Worm (Caenorhabditis elegans) whole organism, L4 larva: Measurements from ENCODE around the gene sgt-1.

Experiments used
- F44E2.7 ChIP-seq: fragments of 200-800 bp; sonication (Bioruptor generic); IDR thresholded peaks from 2 replicates; pipeline ENCODE4 v2.1.2; 2022; ENCODE audit warnings: missing genetic modification characterization, missing compliant biosample characterization
- T20F7.1 ChIP-seq: fragments of 200-800 bp; sonication (Bioruptor generic); optimal IDR thresholded peaks from 2 replicates; lab custom pipeline; 2018; ENCODE audit warnings: mild to moderate bottlenecking, missing genetic modification characterization, missing compliant biosample characterization
- ZK546.5 ChIP-seq, 2 experiments: sonication (generic microtip); optimal IDR thresholded peaks; 2 replicates each; lab custom pipeline; 2017; ENCODE audit warnings: missing biosample characterization in 2 of 2, missing genetic modification characterization in 2 of 2
- aha-1 ChIP-seq: fragments of 150-350 bp; peaks from one replicate; lab custom pipeline; 2014; ENCODE audit warnings: missing biosample characterization, missing genetic modification characterization
- aly-2 ChIP-seq: sonication (generic microtip); optimal IDR thresholded peaks from 2 replicates; lab custom pipeline; 2018; ENCODE audit warnings: missing biosample characterization, missing genetic modification characterization
- ama-1 ChIP-seq: fragments of 150-350 bp; optimal IDR thresholded peaks from 2 replicates; lab custom pipeline; 2014; ENCODE audit warnings: inconsistent platforms, mixed read lengths
- attf-4 ChIP-seq: sonication (generic microtip); optimal IDR thresholded peaks from 3 replicates; lab custom pipeline; 2017; ENCODE audit warnings: missing biosample characterization, missing genetic modification characterization
- ceh-20 ChIP-seq: fragments of 200-800 bp; sonication (Bioruptor generic); IDR thresholded peaks from 2 replicates; pipeline ENCODE4 v1.3.6; 2022; ENCODE audit warnings: missing genetic modification reagents, missing genetic modification characterization, missing compliant biosample characterization
- ceh-32 ChIP-seq: sonication (generic microtip); optimal IDR thresholded peaks from 2 replicates; lab custom pipeline; 2016; ENCODE audit warnings: mild to moderate bottlenecking, missing genetic modification characterization, missing compliant biosample characterization; ENCODE audit not compliant: poor library complexity
- ceh-62 ChIP-seq: sonication (generic microtip); optimal IDR thresholded peaks from 2 replicates; lab custom pipeline; 2017; ENCODE audit warnings: missing biosample characterization, missing genetic modification characterization
- daf-12 ChIP-seq: fragments of 150-350 bp; optimal IDR thresholded peaks from 2 replicates; lab custom pipeline; 2014; ENCODE audit warnings: missing biosample characterization, missing genetic modification reagents, missing genetic modification characterization
- daf-16 ChIP-seq, 3 experiments: sonication (generic microtip); optimal IDR thresholded peaks; 2 replicates each; lab custom pipeline; 2016 to 2017; ENCODE audit warnings: missing genetic modification characterization in 3 of 3, missing genetic modification reagents in 3 of 3, mild to moderate bottlenecking in 2 of 3, missing compliant biosample characterization in 2 of 3, missing biosample characterization in 1 of 3, moderate library complexity in 1 of 3
- dpl-1 ChIP-seq: fragments of 150-350 bp; optimal IDR thresholded peaks from 2 replicates; lab custom pipeline; 2014; ENCODE audit warnings: missing biosample characterization, missing genetic modification reagents, missing genetic modification characterization
- fkh-10 ChIP-seq: fragments of 150-350 bp; optimal IDR thresholded peaks from 2 replicates; lab custom pipeline; 2014; ENCODE audit warnings: missing biosample characterization, missing genetic modification reagents, missing genetic modification characterization
- hif-1 ChIP-seq, 2 experiments: sonication (generic microtip); optimal IDR thresholded peaks; 2 replicates each; lab custom pipeline; 2016 to 2017; ENCODE audit warnings: missing compliant biosample characterization in 2 of 2, missing genetic modification characterization in 2 of 2, missing genetic modification reagents in 2 of 2, missing genotype in 2 of 2, mild to moderate bottlenecking in 1 of 2
- hlh-11 ChIP-seq: fragments of 200-800 bp; sonication (Bioruptor generic); optimal IDR thresholded peaks from 2 replicates; lab custom pipeline; 2018; ENCODE audit warnings: mild to moderate bottlenecking, missing genetic modification characterization, missing compliant biosample characterization
- hlh-30 ChIP-seq: sonication (generic microtip); optimal IDR thresholded peaks from 2 replicates; lab custom pipeline; 2017; ENCODE audit warnings: antibody characterized with exemption, mild to moderate bottlenecking, missing genetic modification characterization, missing compliant biosample characterization; ENCODE audit not compliant: insufficient read depth
- jun-1 ChIP-seq: fragments of 150-350 bp; optimal IDR thresholded peaks from 2 replicates; lab custom pipeline; 2014; ENCODE audit warnings: missing biosample characterization, missing genetic modification reagents, missing genetic modification characterization
- lir-3 ChIP-seq: sonication (generic microtip); optimal IDR thresholded peaks from 2 replicates; lab custom pipeline; 2016; ENCODE audit warnings: mild to moderate bottlenecking, missing genetic modification characterization, missing compliant biosample characterization
- lsy-2 ChIP-seq, 2 experiments: fragments of 150-350 bp in 1 of 2; sonication (generic microtip) in 1 of 2; optimal IDR thresholded peaks; 2 replicates each; lab custom pipeline; 2014 to 2017; ENCODE audit warnings: missing biosample characterization in 2 of 2, missing genetic modification characterization in 2 of 2
- madf-5 ChIP-seq, 2 experiments: fragments of 200-800 bp; sonication (Bioruptor generic); IDR thresholded peaks; 2 replicates each; pipeline ENCODE4 v1.3.6; 2022; ENCODE audit warnings: missing compliant biosample characterization in 2 of 2, missing genetic modification characterization in 2 of 2
- mep-1 ChIP-seq: fragments of 150-350 bp; sonication (generic microtip); optimal IDR thresholded peaks from 3 replicates; lab custom pipeline; 2014; ENCODE audit warnings: missing biosample characterization, missing genetic modification characterization
- mes-2 ChIP-seq: sonication (generic microtip); optimal IDR thresholded peaks from 2 replicates; lab custom pipeline; 2016; ENCODE audit warnings: missing genotype, mild to moderate bottlenecking, missing genetic modification characterization, missing compliant biosample characterization; ENCODE audit not compliant: poor library complexity, severe bottlenecking
- mxl-2 ChIP-seq: fragments of 200-800 bp; sonication (Bioruptor generic); conservative IDR thresholded peaks from 2 replicates; pipeline ENCODE4 v1.3.6; 2022; ENCODE audit warnings: missing genetic modification reagents, missing genetic modification characterization, missing compliant biosample characterization
- nhr-10 ChIP-seq: fragments of 150-350 bp; optimal IDR thresholded peaks from 2 replicates; lab custom pipeline; 2014; ENCODE audit warnings: missing biosample characterization, missing genetic modification characterization
- nhr-25 ChIP-seq: sonication (generic microtip); optimal IDR thresholded peaks from 2 replicates; lab custom pipeline; 2017; ENCODE audit warnings: missing genetic modification characterization, mild to moderate bottlenecking, missing compliant biosample characterization, antibody characterized with exemption, moderate library complexity, borderline replicate concordance; ENCODE audit not compliant: insufficient read depth
- nhr-28 ChIP-seq: fragments of 150-350 bp; optimal IDR thresholded peaks from 2 replicates; lab custom pipeline; 2014; ENCODE audit warnings: missing biosample characterization, missing genetic modification characterization
- nhr-6 ChIP-seq: fragments of 150-350 bp; optimal IDR thresholded peaks from 2 replicates; lab custom pipeline; 2014; ENCODE audit warnings: missing biosample characterization, missing genetic modification characterization
- php-3 ChIP-seq: fragments of 200-800 bp; sonication (Bioruptor generic); IDR thresholded peaks from 2 replicates; pipeline ENCODE4 v1.3.6; 2022; ENCODE audit warnings: missing genetic modification reagents, missing genetic modification characterization, missing compliant biosample characterization
- pqm-1 ChIP-seq: sonication (generic microtip); optimal IDR thresholded peaks from 2 replicates; lab custom pipeline; 2017; ENCODE audit warnings: missing biosample characterization, missing genetic modification characterization
- snpc-1.2 ChIP-seq: fragments of 200-800 bp; sonication (Bioruptor generic); IDR thresholded peaks from 2 replicates; pipeline ENCODE4 v1.3.6; 2022; ENCODE audit warnings: missing genetic modification reagents, missing genetic modification characterization, missing compliant biosample characterization
- unc-39 ChIP-seq: sonication (generic microtip); optimal IDR thresholded peaks from 2 replicates; lab custom pipeline; 2017; ENCODE audit warnings: missing biosample characterization, missing genetic modification characterization
- unc-62 ChIP-seq, 3 experiments: fragments of 150-350 bp in 1 of 3; sonication (generic microtip); optimal IDR thresholded peaks in 2 of 3; peaks in 1 of 3; 1 replicate in 1 of 3; 2 replicates in 2 of 3; lab custom pipeline; 2014 to 2017; ENCODE audit warnings: missing biosample characterization in 3 of 3, missing genetic modification characterization in 3 of 3, missing genetic modification reagents in 3 of 3, missing genotype in 1 of 3
- zfp-2 ChIP-seq: sonication (generic microtip); optimal IDR thresholded peaks from 2 replicates; lab custom pipeline; 2016; ENCODE audit warnings: mild to moderate bottlenecking, missing genetic modification characterization, missing compliant biosample characterization
- ztf-11 ChIP-seq: fragments of 150-350 bp; optimal IDR thresholded peaks from 2 replicates; lab custom pipeline; 2014; ENCODE audit warnings: missing biosample characterization, missing genetic modification characterization

The sgt-1 gene

DNA sequence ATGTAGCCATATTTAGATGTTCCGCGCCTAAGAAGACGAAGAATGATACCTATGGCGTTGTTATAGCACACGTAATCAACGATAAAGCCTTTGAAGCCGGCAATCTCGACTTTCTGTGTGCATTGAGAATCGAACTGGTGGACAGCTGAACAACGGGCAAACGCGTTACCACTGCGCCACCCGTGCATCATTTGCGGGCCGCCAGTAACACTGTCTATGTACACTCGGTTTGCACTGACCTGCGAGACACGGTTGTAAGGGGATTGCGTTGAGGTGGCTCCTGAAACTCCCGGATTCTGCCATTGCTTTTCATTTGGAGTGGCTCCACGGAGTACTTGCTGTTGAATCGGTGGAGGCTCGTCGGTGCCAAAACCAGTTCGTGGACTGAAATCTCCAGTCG lies 38.8 kb upstream of the sgt-1 start (continued):
- TF ChIP-seq mxl-2 (GFP tag; lab: Robert Waterston, UW) (no peak; the same call in 1 of the 2 replicates), lir-3 (tag; lab: Kevin White, UChicago) (no peak), F44E2.7 (GFP tag; lab: Robert Waterston, UW) (peak; percentile 66; the same call in 1 of the 2 replicates)
- TF ChIP-seq, all 104 proteins: peak for 57

DNA sequence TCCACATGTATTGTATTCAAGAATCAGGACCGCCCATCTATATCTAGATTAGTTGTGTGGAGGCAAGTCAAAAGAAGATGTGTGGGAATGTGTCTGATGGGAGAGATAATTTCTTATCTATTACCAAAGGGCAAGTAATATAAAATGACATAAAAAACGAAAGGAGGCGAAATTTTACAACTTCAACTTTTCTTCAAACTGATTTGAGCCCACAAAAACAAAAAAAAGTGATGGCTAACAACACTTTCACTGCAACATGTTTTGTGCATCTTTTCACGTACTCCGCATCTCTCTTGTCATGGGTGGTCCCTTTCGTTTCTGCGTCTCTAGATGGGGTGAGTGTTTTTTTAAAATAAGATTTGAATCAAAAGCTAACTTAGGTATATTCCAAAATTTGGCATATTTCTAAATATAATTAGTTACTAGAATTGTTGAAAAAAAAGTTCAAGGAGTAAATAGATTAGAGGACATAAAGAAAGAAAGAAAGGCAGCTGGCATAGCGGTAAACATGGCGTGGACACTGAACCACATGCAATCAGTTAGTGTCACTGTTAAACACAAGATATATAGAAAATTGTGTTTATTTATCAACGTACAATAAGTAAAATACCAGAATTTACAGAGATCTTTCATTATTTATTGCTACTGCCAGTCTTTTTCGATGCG lies 38.1 kb upstream of the sgt-1 start, which contains the start of gene ZK546.19:
Gene ZK546.19 (plus strand): TSS at position 186 of the 666 bp plus-strand sequence.
- TF ChIP-seq fkh-10 (GFP tag; lab: Kevin White, UChicago): no peak
- TF ChIP-seq hlh-11 (tag; lab: Kevin White, UChicago): peak; percentile 5
- no peak for TF ChIP-seq attf-4 (tag; lab: Kevin White, UChicago)
- TF ChIP-seq pqm-1 (tag; lab: Kevin White, UChicago): peak; percentile 4
- TF ChIP-seq ceh-20 (GFP tag; lab: Robert Waterston, UW): 0 out of 2 replicates have a peak, but pooled peaks have one; percentile 39
- peak in 1 of 2 experiments; percentile 39 for TF ChIP-seq daf-16 (GFP tag; optimal IDR thresholded peaks at IDR 0.05; lab: Kevin White, UChicago)
- TF ChIP-seq daf-16 (tag; optimal IDR thresholded peaks at IDR 0.05; lab: Kevin White, UChicago): peak; percentile 70
- peak; percentile 100 for TF ChIP-seq aha-1
- TF ChIP-seq php-3 (GFP tag; lab: Robert Waterston, UW): peak; percentile 68
- peak; percentile 41 to 99 for TF ChIP-seq hif-1 (tag; optimal IDR thresholded peaks at IDR 0.05; lab: Kevin White, UChicago)
- peak in 1 of 2 experiments; percentile 38 for TF ChIP-seq lsy-2 (tag; optimal IDR thresholded peaks at IDR 0.05; lab: Kevin White, UChicago)
- peak; percentile 21 for TF ChIP-seq T20F7.1 (GFP tag; lab: Kevin White, UChicago)
- peak; percentile 2 for TF ChIP-seq dpl-1 (GFP tag; lab: Kevin White, UChicago)
- peak; percentile 41 for TF ChIP-seq nhr-28 (tag; lab: Kevin White, UChicago)
- peak; percentile 5 for TF ChIP-seq nhr-10 (tag; lab: Kevin White, UChicago)
- TF ChIP-seq ama-1 (lab: Kevin White, UChicago): peak; percentile 27
- no peak for TF ChIP-seq ZK546.5 (tag; optimal IDR thresholded peaks at IDR 0.05; lab: Kevin White, UChicago)
- TF ChIP-seq hlh-30: peak; percentile 1
- TF ChIP-seq jun-1: no peak

DNA sequence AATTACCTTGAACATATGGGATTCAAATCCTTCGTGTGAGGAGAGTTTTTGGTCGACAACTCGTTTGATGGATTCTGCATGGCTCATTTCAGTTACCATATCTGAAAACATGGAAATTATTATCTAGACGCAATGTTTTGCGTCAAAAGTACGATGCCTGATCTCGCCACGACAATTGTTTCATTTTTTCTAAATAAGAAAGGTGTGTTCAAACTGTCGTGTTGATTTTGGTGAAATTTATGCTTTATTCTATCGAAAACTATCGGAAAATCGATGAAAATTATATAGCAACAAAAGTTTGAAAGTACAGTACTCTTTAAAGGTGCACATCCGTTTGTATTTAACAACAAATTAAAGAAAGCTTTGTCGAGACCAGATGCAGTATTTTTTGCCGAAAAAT lies 37.5 kb upstream of the sgt-1 start, which contains the start of gene cblc-1:
Gene cblc-1 (minus strand): TSS at position 101 of the 400 bp plus-strand sequence.
- TF ChIP-seq mep-1 (tag; lab: Kevin White, UChicago): no peak
- no peak for TF ChIP-seq aly-2 (tag; lab: Kevin White, UChicago)
- TF ChIP-seq ceh-32 (tag; lab: Kevin White, UChicago): no peak
- no peak for TF ChIP-seq madf-5 (GFP tag; IDR thresholded peaks at IDR 0.05; lab: Robert Waterston, UW)
- no peak for TF ChIP-seq php-3 (GFP tag; lab: Robert Waterston, UW)
- no peak for TF ChIP-seq unc-62 (GFP tag; optimal IDR thresholded peaks at IDR 0.05 in 1 of 2; lab: Kevin White, UChicago)
- no peak for TF ChIP-seq unc-62 (tag; optimal IDR thresholded peaks at IDR 0.05; lab: Kevin White, UChicago)
- no peak for TF ChIP-seq nhr-25 (tag; lab: Kevin White, UChicago)
- TF ChIP-seq mes-2 (tag; lab: Kevin White, UChicago): no peak

DNA sequence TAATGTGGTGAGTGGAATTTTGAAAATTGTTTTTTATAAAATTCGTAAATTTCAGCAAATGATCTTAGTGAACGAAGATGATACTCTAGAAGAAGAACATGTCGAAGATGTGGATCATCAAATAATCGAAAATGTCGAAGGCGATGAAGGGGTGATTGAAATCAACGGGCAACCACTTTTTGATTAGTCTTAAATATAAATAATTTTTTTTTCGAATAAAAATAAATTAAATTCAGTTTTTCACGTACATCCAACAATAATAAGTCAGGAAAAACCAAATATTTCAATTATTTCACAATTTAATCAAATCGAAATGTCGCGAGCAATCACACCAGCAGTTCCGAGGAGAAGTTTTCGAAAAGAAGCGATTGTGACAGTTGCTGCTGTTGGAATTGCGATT lies 34.1 kb upstream of the sgt-1 start, which contains the start of gene ZK546.4:
Gene ZK546.4 (plus strand): TSS at position 301 of the 400 bp plus-strand sequence.
- TF ChIP-seq snpc-1.2 (GFP tag; lab: Robert Waterston, UW) (no peak), ceh-62 (tag; lab: Kevin White, UChicago) (no peak), hif-1 (tag; optimal IDR thresholded peaks at IDR 0.05; lab: Kevin White, UChicago) (no peak), unc-39 (no peak), madf-5 (GFP tag; IDR thresholded peaks at IDR 0.05; lab: Robert Waterston, UW) (no peak), daf-12 (tag; lab: Kevin White, UChicago) (no peak), F44E2.7 (GFP tag; lab: Robert Waterston, UW) (no peak), attf-4 (tag; lab: Kevin White, UChicago) (no peak), aha-1 (no peak), ztf-11 (tag; lab: Kevin White, UChicago) (no peak), nhr-6 (no peak), nhr-10 (tag; lab: Kevin White, UChicago) (no peak), zfp-2 (tag; lab: Kevin White, UChicago) (no peak)
